Fruit fly (Drosophila melanogaster): Measurements from ENCODE around the gene CG45089.

Gene CG45089

DNA sequence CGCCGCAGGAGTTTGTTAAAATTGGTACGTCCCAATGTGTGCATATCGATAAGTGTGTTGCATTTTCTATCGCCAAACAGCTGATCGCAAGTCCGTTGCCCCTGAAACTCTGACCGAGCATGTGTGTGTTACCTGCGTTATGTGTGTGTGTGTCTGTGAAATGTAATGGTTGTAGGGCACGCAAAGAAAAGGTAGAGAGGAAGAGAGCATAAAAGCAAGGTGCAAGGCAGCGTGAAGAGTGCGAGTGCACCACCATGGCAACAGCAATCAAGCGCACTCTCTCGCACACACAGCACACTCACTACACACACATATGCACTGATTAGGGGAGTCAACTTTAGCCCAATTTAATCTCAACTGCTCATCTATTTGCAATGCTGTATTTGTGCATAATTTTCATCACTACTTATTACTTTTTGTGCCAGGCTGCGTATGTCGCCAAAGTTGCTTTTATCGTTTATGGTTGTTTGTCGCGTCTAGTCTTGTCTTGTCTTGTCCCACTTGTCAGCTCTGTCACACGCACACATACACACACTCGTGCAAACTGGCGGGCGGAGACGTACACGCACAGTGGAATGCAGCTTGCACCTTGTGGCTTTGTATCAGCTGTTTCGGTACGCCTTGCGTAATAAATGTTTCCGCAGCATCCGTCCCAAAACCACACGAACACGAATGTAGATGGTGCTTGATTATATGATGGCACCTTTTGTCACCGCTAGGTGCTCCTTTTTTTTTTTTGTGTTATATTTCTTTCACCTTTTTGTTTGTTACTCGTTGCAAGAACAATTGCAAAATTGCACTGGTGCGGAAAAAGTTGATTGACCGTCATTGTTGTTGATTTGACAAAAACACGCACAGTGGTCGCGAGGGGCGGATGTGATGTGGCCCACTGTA lies 44.2 kb upstream of the CG45089 start (continued):
- TF ChIP-seq PHDP (tag; optimal IDR thresholded peaks at IDR 0.05) = peak; percentile 72
- peak; percentile 82 for TF ChIP-seq Drgx (GFP tag; IDR thresholded peaks at IDR 0.05)
- TF ChIP-seq lov (optimal IDR thresholded peaks at IDR 0.05) = no peak
- TF ChIP-seq lov (GFP tag; IDR thresholded peaks at IDR 0.05) = no peak
- TF ChIP-seq Nf-YA (GFP tag; IDR thresholded peaks at IDR 0.05) = peak; percentile 20; the same call in 1 of the 2 replicates
- TF ChIP-seq ara (GFP tag; IDR thresholded peaks at IDR 0.05) = peak; percentile 47; the same call in 1 of the 2 replicates
- no peak for TF ChIP-seq Hr39 (optimal IDR thresholded peaks at IDR 0.05)
- TF ChIP-seq Fer3 (tag; optimal IDR thresholded peaks at IDR 0.05) = peak; percentile 36
- TF ChIP-seq Ravus (GFP tag; IDR thresholded peaks at IDR 0.05) = no peak
- no peak for TF ChIP-seq tup (GFP tag; optimal IDR thresholded peaks at IDR 0.05)
- peak; percentile 53 for TF ChIP-seq CG9817 (tag; optimal IDR thresholded peaks at IDR 0.05)
- peak; percentile 2 for TF ChIP-seq CG15073 (GFP tag; optimal IDR thresholded peaks at IDR 0.05)
- peak; percentile 86 for TF ChIP-seq nerfin-1 (tag; optimal IDR thresholded peaks at IDR 0.05)
- TF ChIP-seq CG7745 (tag; optimal IDR thresholded peaks at IDR 0.05) = no peak
- TF ChIP-seq scrt (GFP tag; optimal IDR thresholded peaks at IDR 0.05) = peak; percentile 48
- peak; percentile 82 for TF ChIP-seq tin (GFP tag; optimal IDR thresholded peaks at IDR 0.05)
- TF ChIP-seq ttk (GFP tag; IDR thresholded peaks at IDR 0.05) = peak; percentile 80
- no peak for TF ChIP-seq h (optimal IDR thresholded peaks at IDR 0.05)
- no peak for TF ChIP-seq schlank (tag; optimal IDR thresholded peaks at IDR 0.05)
- peak; percentile 86 for TF ChIP-seq fd96Cb (tag; optimal IDR thresholded peaks at IDR 0.05)
- TF ChIP-seq onecut (GFP tag; IDR thresholded peaks at IDR 0.05) = peak; percentile 71
- TF ChIP-seq fru (optimal IDR thresholded peaks at IDR 0.05) = no peak
- no peak; the same call in 1 of the 2 replicates for TF ChIP-seq CG9932 (GFP tag; IDR thresholded peaks at IDR 0.05)
- TF ChIP-seq H2.0 (GFP tag; IDR thresholded peaks at IDR 0.05) = 0 out of 2 replicates have a peak, but pooled peaks have one; percentile 40
- TF ChIP-seq CG3995 (GFP tag; optimal IDR thresholded peaks at IDR 0.05) = no peak
- TF ChIP-seq CG12104 (GFP tag; optimal IDR thresholded peaks at IDR 0.05) = peak; percentile 52
- peak; percentile 39 for TF ChIP-seq CG2116 (GFP tag; optimal IDR thresholded peaks at IDR 0.05)
- TF ChIP-seq CG3838 (GFP tag; optimal IDR thresholded peaks at IDR 0.05) = peak; percentile 34
- peak; percentile 22 for TF ChIP-seq Vsx1 (GFP tag; optimal IDR thresholded peaks at IDR 0.05)
- peak; percentile 76 for TF ChIP-seq esg (GFP tag; conservative IDR thresholded peaks at IDR 0.05)
- no peak for TF ChIP-seq Hmx (GFP tag; optimal IDR thresholded peaks at IDR 0.05)
- TF ChIP-seq Max (GFP tag; optimal IDR thresholded peaks at IDR 0.05) = peak; percentile 63
- TF ChIP-seq CG15601 (tag; optimal IDR thresholded peaks at IDR 0.05) = peak; percentile 57
- TF ChIP-seq Atf-2 (GFP tag; optimal IDR thresholded peaks at IDR 0.05) = peak; percentile 85
- TF ChIP-seq exex (tag; optimal IDR thresholded peaks at IDR 0.05) = no peak
- peak; percentile 77 for TF ChIP-seq CG1233 (GFP tag; optimal IDR thresholded peaks at IDR 0.05)
- peak; percentile 78 for TF ChIP-seq CG11695 (GFP tag; IDR thresholded peaks at IDR 0.05)
- TF ChIP-seq CG17612 (GFP tag; IDR thresholded peaks at IDR 0.05) = no peak
- TF ChIP-seq al (GFP tag; IDR thresholded peaks at IDR 0.05) = no peak
- peak; percentile 58 for TF ChIP-seq CG12155 (GFP tag; optimal IDR thresholded peaks at IDR 0.05)
- peak; percentile 87 for TF ChIP-seq CG2678 (tag; optimal IDR thresholded peaks at IDR 0.05)
- peak; percentile 32 for TF ChIP-seq ac (GFP tag; optimal IDR thresholded peaks at IDR 0.05)
- TF ChIP-seq CG12744 (GFP tag; optimal IDR thresholded peaks at IDR 0.05) = no peak
- TF ChIP-seq tll (GFP tag; optimal IDR thresholded peaks at IDR 0.05) = peak; percentile 63 to 74
- TF ChIP-seq CG11456 (GFP tag; IDR thresholded peaks at IDR 0.05) = peak; percentile 33; the same call in 1 of the 3 replicates
- TF ChIP-seq Six4 (GFP tag; optimal IDR thresholded peaks at IDR 0.05) = peak; percentile 77
- peak; percentile 23; the same call in 1 of the 2 replicates for TF ChIP-seq Atf6 (GFP tag; IDR thresholded peaks at IDR 0.05)
- no peak for TF ChIP-seq yki (optimal IDR thresholded peaks at IDR 0.05)
- TF ChIP-seq CG5953 (GFP tag; IDR thresholded peaks at IDR 0.05) = no peak
- TF ChIP-seq tna (GFP tag; IDR thresholded peaks at IDR 0.05; ENCODE audit: partially characterized antibody) = no peak
- TF ChIP-seq CG12071 (GFP tag; optimal IDR thresholded peaks at IDR 0.05) = peak; percentile 59

Measured in whole organism, embryonic.